Fruit fly (Drosophila melanogaster) whole organism, pupa: ENCODE data around the gene CG9649.

Experiments used
- CG12605 ChIP-seq: fragments of 200-800 bp; sonication (Bioruptor generic); IDR thresholded peaks from 2 replicates; pipeline ENCODE4 v1.3.6; 2022; ENCODE audit warnings: missing biosample characterization, missing genetic modification characterization
- CG13204 ChIP-seq: fragments of 200-800 bp; sonication (Bioruptor generic); optimal IDR thresholded peaks from 2 replicates; lab custom pipeline; 2018; ENCODE audit warnings: missing biosample characterization, mild to moderate bottlenecking, missing genetic modification characterization, moderate library complexity
- CG8301 ChIP-seq: fragments of 200-800 bp; sonication (Bioruptor generic); optimal IDR thresholded peaks from 2 replicates; lab custom pipeline; 2018; ENCODE audit warnings: missing biosample characterization, mild to moderate bottlenecking, missing genetic modification characterization
- CG9948 ChIP-seq: fragments of 200-800 bp; sonication (Bioruptor generic); optimal IDR thresholded peaks from 2 replicates; lab custom pipeline; 2018; ENCODE audit warnings: missing biosample characterization, mild to moderate bottlenecking, missing genetic modification characterization, moderate library complexity
- D1 ChIP-seq: fragments of 200-800 bp; sonication (Bioruptor generic); optimal IDR thresholded peaks from 2 replicates; lab custom pipeline; 2018; ENCODE audit warnings: missing biosample characterization, mild to moderate bottlenecking, missing genetic modification characterization, moderate library complexity
- fd96Ca ChIP-seq: fragments of 200-800 bp; sonication (Bioruptor generic); IDR thresholded peaks from 3 replicates; pipeline ENCODE4 v1.3.6; 2022; ENCODE audit warnings: missing biosample characterization, missing genetic modification characterization

DNA sequence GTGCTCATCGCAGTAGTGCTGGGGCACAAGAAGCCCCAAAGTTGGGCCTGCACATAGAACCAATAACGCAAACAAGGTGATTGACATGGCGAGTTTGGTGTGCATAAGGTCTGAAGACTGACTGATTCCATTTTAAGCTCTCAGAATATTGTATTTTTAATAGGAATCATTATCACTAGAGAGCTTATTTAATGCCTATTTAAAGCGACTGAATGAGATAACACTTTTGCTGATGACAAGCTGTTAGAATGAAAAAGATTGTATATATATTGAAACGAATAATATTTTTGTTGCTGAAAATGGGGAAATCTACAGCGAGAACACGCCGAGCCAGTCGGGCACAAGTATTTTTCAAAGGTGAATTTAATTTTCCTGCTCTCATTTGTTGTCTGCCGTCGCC, 27.7 kb upstream of the CG9649 start, which contains the start of gene CG9616:
- TF ChIP-seq CG13204, result no peak
- TF ChIP-seq D1 (tag; lab: Kevin White, UChicago), result no peak
- TF ChIP-seq CG9948 (tag; lab: Kevin White, UChicago), result no peak
- no peak for TF ChIP-seq fd96Ca (GFP tag; lab: Robert Waterston, UW)
- no peak for TF ChIP-seq CG8301 (tag; lab: Kevin White, UChicago)
- TF ChIP-seq CG12605, result no peak
